Worm (Caenorhabditis elegans) whole organism, midembryonic: ENCODE data around the gene wbp-2.

Experiments
- flt-1 ChIP-seq: fragments of 200-800 bp; sonication (Bioruptor generic); IDR thresholded peaks from 2 replicates; pipeline ENCODE4 v1.3.6; 2022; ENCODE audit warnings: missing genetic modification characterization, missing compliant biosample characterization
- med-1 ChIP-seq: sonication (generic microtip); optimal IDR thresholded peaks from 2 replicates; lab custom pipeline; 2017; ENCODE audit warnings: missing genetic modification characterization, mild to moderate bottlenecking, missing compliant biosample characterization, antibody characterized with exemption, missing genetic modification reagents; ENCODE audit not compliant: insufficient read depth
- ztf-29 ChIP-seq: fragments of 200-800 bp; sonication (Bioruptor generic); IDR thresholded peaks from 2 replicates; pipeline ENCODE4 v1.3.6; 2022; ENCODE audit warnings: missing genetic modification reagents, missing genetic modification characterization, missing compliant biosample characterization

- TF ChIP-seq ztf-29 (GFP tag; lab: Robert Waterston, UW) (no peak), med-1 (GFP tag; lab: Kevin White, UChicago) (no peak), flt-1 (no peak)
Observed at ce11 chrII:9319058-9319915, 10.3 kb upstream of the wbp-2 start, which contains the start of the genes csa-1 and wdfy-2.
